Worm (Caenorhabditis elegans) whole organism, L1 larva: ENCODE results near the gene txt-17.
A peak's percentile ranks its signal among the peaks of the same experiment; 100 is the strongest.

Experiments used
- C04F5.9 ChIP-seq: sonication (generic microtip); optimal IDR thresholded peaks from 2 replicates; lab custom pipeline; 2016; ENCODE audit warnings: missing genetic modification characterization, missing compliant biosample characterization
- C16A3.4 ChIP-seq: fragments of 150-350 bp; optimal IDR thresholded peaks from 2 replicates; lab custom pipeline; 2014; ENCODE audit warnings: missing biosample characterization, missing genetic modification characterization
- C34B4.2 ChIP-seq: sonication (generic microtip); optimal IDR thresholded peaks from 2 replicates; lab custom pipeline; 2017; ENCODE audit warnings: mild to moderate bottlenecking, missing genetic modification characterization, missing compliant biosample characterization
- alr-1 ChIP-seq: fragments of 200-800 bp; sonication (Bioruptor generic); optimal IDR thresholded peaks from 2 replicates; lab custom pipeline; 2018; ENCODE audit warnings: borderline replicate concordance, mild to moderate bottlenecking, missing genetic modification characterization, missing compliant biosample characterization
- ama-1 ChIP-seq: fragments of 150-350 bp; optimal IDR thresholded peaks from 2 replicates; lab custom pipeline; 2014
- blmp-1 ChIP-seq: fragments of 150-350 bp; optimal IDR thresholded peaks from 2 replicates; lab custom pipeline; 2014; ENCODE audit warnings: missing biosample characterization, missing genetic modification characterization
- ceh-63 ChIP-seq: fragments of 200-800 bp; sonication (Bioruptor generic); optimal IDR thresholded peaks from 2 replicates; lab custom pipeline; 2018; ENCODE audit warnings: mild to moderate bottlenecking, missing genetic modification characterization, missing compliant biosample characterization
- ceh-88 ChIP-seq: fragments of 200-800 bp; sonication (Bioruptor generic); IDR thresholded peaks from 2 replicates; pipeline ENCODE4 v1.3.6; 2022; ENCODE audit warnings: missing genetic modification characterization, missing compliant biosample characterization
- ceh-90 ChIP-seq: sonication (generic microtip); optimal IDR thresholded peaks from 2 replicates; lab custom pipeline; 2016; ENCODE audit warnings: missing genetic modification characterization, missing compliant biosample characterization
- efl-1 ChIP-seq, 4 experiments: fragments of 150-350 bp; optimal IDR thresholded peaks in 3 of 4; peaks in 1 of 4; 1 replicate in 1 of 4; 2 replicates in 3 of 4; lab custom pipeline; 2014; ENCODE audit warnings: missing biosample characterization in 2 of 4, missing genetic modification characterization in 2 of 4, missing genetic modification reagents in 2 of 4
- fkh-10 ChIP-seq: sonication (generic microtip); optimal IDR thresholded peaks from 2 replicates; lab custom pipeline; 2017; ENCODE audit warnings: missing biosample characterization, missing genetic modification reagents, missing genetic modification characterization
- fkh-4 ChIP-seq: sonication (generic microtip); optimal IDR thresholded peaks from 2 replicates; lab custom pipeline; 2016; ENCODE audit warnings: missing compliant biosample characterization, missing genetic modification characterization, borderline replicate concordance
- fkh-8 ChIP-seq: sonication (generic microtip); optimal IDR thresholded peaks from 2 replicates; lab custom pipeline; 2016; ENCODE audit warnings: mild to moderate bottlenecking, missing genetic modification characterization, missing compliant biosample characterization
- fos-1 ChIP-seq: fragments of 150-350 bp; optimal IDR thresholded peaks from 2 replicates; lab custom pipeline; 2014; ENCODE audit warnings: missing biosample characterization, missing genetic modification characterization
- grh-1 ChIP-seq: fragments of 200-800 bp; sonication (Bioruptor generic); IDR thresholded peaks from 2 replicates; pipeline ENCODE4 v1.3.6; 2022; ENCODE audit warnings: missing genetic modification reagents, missing genetic modification characterization, missing compliant biosample characterization
- hlh-17 ChIP-seq: fragments of 200-800 bp; sonication (Bioruptor generic); optimal IDR thresholded peaks from 2 replicates; lab custom pipeline; 2018; ENCODE audit warnings: missing genetic modification characterization, mild to moderate bottlenecking, missing compliant biosample characterization, moderate library complexity, borderline replicate concordance
- isw-1 ChIP-seq: fragments of 200-800 bp; sonication (Bioruptor generic); IDR thresholded peaks from 2 replicates; pipeline ENCODE4 v1.3.6; 2022; ENCODE audit warnings: missing genetic modification characterization, missing compliant biosample characterization
- lin-13 ChIP-seq: fragments of 150-350 bp; optimal IDR thresholded peaks from 2 replicates; lab custom pipeline; 2014; ENCODE audit warnings: missing biosample characterization, missing genetic modification reagents, missing genetic modification characterization
- lin-14 ChIP-seq: fragments of 200-800 bp; sonication (Bioruptor generic); optimal IDR thresholded peaks from 2 replicates; lab custom pipeline; 2018; ENCODE audit warnings: mild to moderate bottlenecking, missing genetic modification characterization, moderate library complexity, missing compliant biosample characterization
- lin-35 ChIP-seq, 2 experiments: fragments of 150-350 bp; optimal IDR thresholded peaks; 2 replicates each; lab custom pipeline; 2014; ENCODE audit warnings: missing biosample characterization in 2 of 2, missing genetic modification characterization in 2 of 2, missing genetic modification reagents in 2 of 2
- lin-39 ChIP-seq: fragments of 150-350 bp; optimal IDR thresholded peaks from 2 replicates; lab custom pipeline; 2014; ENCODE audit warnings: missing biosample characterization, missing genetic modification reagents, missing genetic modification characterization
- lsy-2 ChIP-seq, 2 experiments: fragments of 150-350 bp; optimal IDR thresholded peaks; 2 replicates each; lab custom pipeline; 2014; ENCODE audit warnings: missing biosample characterization in 2 of 2, missing genetic modification characterization in 2 of 2
- mab-9 ChIP-seq: fragments of 200-800 bp; sonication (Bioruptor generic); IDR thresholded peaks from 2 replicates; pipeline ENCODE4 v1.3.6; 2022; ENCODE audit warnings: missing genetic modification reagents, missing genetic modification characterization, missing compliant biosample characterization
- mdl-1 ChIP-seq, 2 experiments: fragments of 150-350 bp; optimal IDR thresholded peaks; 2 replicates each; lab custom pipeline; 2014 to 2017; ENCODE audit warnings: missing biosample characterization in 2 of 2, missing genetic modification characterization in 2 of 2, inconsistent platforms in 1 of 2
- mef-2 ChIP-seq: fragments of 150-350 bp; optimal IDR thresholded peaks from 2 replicates; lab custom pipeline; 2014; ENCODE audit warnings: missing biosample characterization, missing genetic modification characterization
- mep-1 ChIP-seq: fragments of 150-350 bp; optimal IDR thresholded peaks from 2 replicates; lab custom pipeline; 2014; ENCODE audit warnings: missing biosample characterization, missing genetic modification characterization
- nhr-19 ChIP-seq: fragments of 200-800 bp; sonication (Bioruptor generic); conservative IDR thresholded peaks from 2 replicates; pipeline ENCODE4 v1.3.6; 2022; ENCODE audit warnings: missing genetic modification characterization, missing compliant biosample characterization
- nhr-237 ChIP-seq: fragments of 150-350 bp; optimal IDR thresholded peaks from 2 replicates; lab custom pipeline; 2014; ENCODE audit warnings: missing biosample characterization, missing genetic modification characterization
- nhr-71 ChIP-seq: sonication (generic microtip); optimal IDR thresholded peaks from 2 replicates; lab custom pipeline; 2016; ENCODE audit warnings: mild to moderate bottlenecking, missing genetic modification characterization, moderate library complexity, missing compliant biosample characterization
- nhr-76 ChIP-seq: sonication (generic microtip); optimal IDR thresholded peaks from 2 replicates; lab custom pipeline; 2017; ENCODE audit warnings: missing biosample characterization, missing genetic modification characterization
- nhr-84 ChIP-seq: sonication (generic microtip); optimal IDR thresholded peaks from 2 replicates; lab custom pipeline; 2017; ENCODE audit warnings: missing biosample characterization, missing genetic modification characterization
- nhr-85 ChIP-seq: sonication (generic microtip); peaks from one replicate; lab custom pipeline; 2016; ENCODE audit warnings: missing genetic modification characterization, inconsistent platforms, missing compliant biosample characterization
- nhr-90 ChIP-seq: sonication (generic microtip); optimal IDR thresholded peaks from 2 replicates; lab custom pipeline; 2016; ENCODE audit warnings: mild to moderate bottlenecking, missing genetic modification characterization, missing compliant biosample characterization; ENCODE audit not compliant: poor library complexity
- pag-3 ChIP-seq: sonication (generic microtip); optimal IDR thresholded peaks from 2 replicates; lab custom pipeline; 2017; ENCODE audit warnings: missing genetic modification characterization, mild to moderate bottlenecking, missing compliant biosample characterization, antibody characterized with exemption, borderline replicate concordance; ENCODE audit not compliant: insufficient read depth
- pax-3 ChIP-seq: fragments of 200-800 bp; sonication (Bioruptor generic); optimal IDR thresholded peaks from 2 replicates; lab custom pipeline; 2018; ENCODE audit warnings: mild to moderate bottlenecking, missing genetic modification characterization, moderate library complexity, missing compliant biosample characterization
- pqm-1 ChIP-seq: sonication (generic microtip); optimal IDR thresholded peaks from 3 replicates; lab custom pipeline; 2017; ENCODE audit warnings: missing biosample characterization, missing genetic modification characterization
- skn-1 ChIP-seq: fragments of 150-350 bp; optimal IDR thresholded peaks from 2 replicates; lab custom pipeline; 2014; ENCODE audit warnings: missing biosample characterization, missing genetic modification characterization
- snpc-4 ChIP-seq: fragments of 150-350 bp; optimal IDR thresholded peaks from 2 replicates; lab custom pipeline; 2014; ENCODE audit warnings: missing biosample characterization, missing genetic modification characterization
- sox-4 ChIP-seq: sonication (generic microtip); optimal IDR thresholded peaks from 2 replicates; lab custom pipeline; 2016; ENCODE audit warnings: missing genetic modification characterization, missing compliant biosample characterization
- sptf-1 ChIP-seq: fragments of 150-350 bp; optimal IDR thresholded peaks from 2 replicates; lab custom pipeline; 2014; ENCODE audit warnings: missing biosample characterization, missing genetic modification characterization
- unc-98 ChIP-seq: fragments of 200-800 bp; sonication (Bioruptor generic); IDR thresholded peaks from 2 replicates; pipeline ENCODE4 v1.3.6; 2022; ENCODE audit warnings: missing genetic modification characterization, missing compliant biosample characterization
- xbp-1 ChIP-seq: sonication (generic microtip); optimal IDR thresholded peaks from 2 replicates; lab custom pipeline; 2016; ENCODE audit warnings: missing genetic modification characterization, missing compliant biosample characterization
- zag-1 ChIP-seq: fragments of 150-350 bp; optimal IDR thresholded peaks from 2 replicates; lab custom pipeline; 2014; ENCODE audit warnings: missing biosample characterization, missing genetic modification characterization

Gene txt-17

DNA sequence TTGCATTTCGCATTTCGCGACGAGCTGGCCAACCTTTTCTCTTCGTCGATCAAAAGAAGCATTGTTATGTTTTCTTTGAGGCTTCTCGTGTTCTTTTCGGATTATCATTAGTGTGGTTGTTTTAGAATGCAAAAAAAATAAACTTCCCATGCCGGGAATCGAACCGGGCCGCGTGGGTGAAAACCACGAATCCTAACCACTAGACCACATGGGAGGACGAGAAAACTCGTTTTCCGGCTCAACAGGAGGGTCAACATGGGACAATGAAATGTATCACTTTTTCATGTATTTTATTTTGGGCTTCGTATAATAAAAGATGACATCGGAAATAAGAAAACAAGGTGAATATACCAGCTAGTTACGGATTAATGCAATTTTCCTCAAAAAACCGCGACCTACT lies 16.6 kb upstream of the txt-17 start:
- TF ChIP-seq fkh-4 (tag; lab: Kevin White, UChicago) (no peak), efl-1 (optimal IDR thresholded peaks at IDR 0.05; lab: Kevin White, UChicago) (no peak), efl-1 (GFP tag; optimal IDR thresholded peaks at IDR 0.05 in 1 of 2; lab: Kevin White, UChicago) (peak in 1 of 2 experiments; percentile 85), fkh-8 (tag; lab: Kevin White, UChicago) (no peak)
- TF ChIP-seq, all 84 proteins: peak for 1

DNA sequence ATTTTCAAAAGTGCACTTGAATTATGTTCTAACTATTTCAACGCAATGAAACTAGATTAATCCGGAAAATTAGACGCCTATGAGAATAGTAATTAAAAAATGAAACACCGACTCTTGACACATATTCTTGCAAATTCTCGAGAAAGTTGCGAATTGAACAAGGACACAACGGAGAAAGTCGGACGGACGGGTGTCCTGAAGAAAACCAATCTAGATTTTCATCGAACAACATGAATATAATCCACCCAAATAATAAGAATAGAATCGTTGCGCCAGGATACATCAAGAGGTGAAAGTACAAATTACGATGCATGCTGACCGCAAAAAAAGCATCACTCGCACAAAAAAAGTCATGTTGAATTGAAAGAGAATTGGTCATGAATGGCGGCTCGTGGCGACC lies 15.9 kb upstream of the txt-17 start:
- TF ChIP-seq blmp-1 (tag; lab: Kevin White, UChicago) (peak; percentile 82), ceh-88 (GFP tag; lab: Robert Waterston, UW) (no peak), nhr-90 (no peak), alr-1 (tag; lab: Kevin White, UChicago) (no peak), pqm-1 (no peak), xbp-1 (tag; lab: Kevin White, UChicago) (no peak), mab-9 (GFP tag; lab: Robert Waterston, UW) (no peak)

- TF ChIP-seq mef-2 (tag; lab: Kevin White, UChicago) (no peak), hlh-17 (GFP tag; lab: Kevin White, UChicago) (no peak), C04F5.9 (tag; lab: Kevin White, UChicago) (no peak), lin-14 (no peak), nhr-19 (no peak), pag-3 (tag; lab: Kevin White, UChicago) (no peak), skn-1 (tag; lab: Kevin White, UChicago) (no peak), lin-35 (GFP tag; optimal IDR thresholded peaks at IDR 0.05; lab: Kevin White, UChicago) (no peak), fkh-10 (GFP tag; lab: Kevin White, UChicago) (no peak), blmp-1 (tag; lab: Kevin White, UChicago) (no peak), nhr-90 (no peak), grh-1 (no peak), mdl-1 (tag; optimal IDR thresholded peaks at IDR 0.05; lab: Kevin White, UChicago) (no peak), ceh-63 (GFP tag; lab: Kevin White, UChicago) (no peak), nhr-84 (tag; lab: Kevin White, UChicago) (no peak), sox-4 (tag; lab: Kevin White, UChicago) (no peak), nhr-71 (tag; lab: Kevin White, UChicago) (no peak), ceh-88 (GFP tag; lab: Robert Waterston, UW) (no peak), nhr-237 (tag; lab: Kevin White, UChicago) (no peak), nhr-76 (no peak)
Measured at ce11 chrV:7065226-7065625, 12.2 kb upstream of the txt-17 start, which contains the start of gene Y57E12AR.1. Y57E12AR.1 (minus strand) TSS chrV:7065326.

- TF ChIP-seq snpc-4 (tag; lab: Kevin White, UChicago) = peak; percentile 42
Measured at ce11 chrV:7062790-7063189, 9.8 kb upstream of the txt-17 start, which contains the start of gene tmem-258. tmem-258 (plus strand) TSS chrV:7063174.

ce11 chrV:7060396-7060795 lies 7.4 kb upstream of the txt-17 start, which contains the start of the genes Y57E12AL.6 and Y57E12AL.1:
Y57E12AL.6 (minus strand) TSS chrV:7060470.
Y57E12AL.1 (plus strand) TSS chrV:7060530.
- TF ChIP-seq nhr-84 (tag; lab: Kevin White, UChicago) (no peak), fos-1 (tag; lab: Kevin White, UChicago) (no peak), C34B4.2 (tag; lab: Kevin White, UChicago) (no peak), lin-13 (GFP tag; lab: Kevin White, UChicago) (peak; percentile 75), alr-1 (tag; lab: Kevin White, UChicago) (no peak), skn-1 (tag; lab: Kevin White, UChicago) (peak; percentile 96), lin-14 (peak; percentile 87), unc-98 (no peak), fkh-8 (tag; lab: Kevin White, UChicago) (peak; percentile 75), nhr-71 (tag; lab: Kevin White, UChicago) (peak; percentile 90), sox-4 (tag; lab: Kevin White, UChicago) (peak; percentile 61), blmp-1 (tag; lab: Kevin White, UChicago) (peak; percentile 76), lsy-2 (tag; optimal IDR thresholded peaks at IDR 0.05; lab: Kevin White, UChicago) (peak; percentile 83 to 87), C16A3.4 (tag; lab: Kevin White, UChicago) (peak; percentile 89), lin-39 (peak; percentile 39), xbp-1 (tag; lab: Kevin White, UChicago) (peak; percentile 87), isw-1 (GFP tag; lab: Robert Waterston, UW) (peak; percentile 60), ceh-90 (no peak), mep-1 (peak; percentile 92), sptf-1 (tag; lab: Kevin White, UChicago) (no peak), nhr-19 (peak; percentile 85), nhr-85 (tag; lab: Kevin White, UChicago) (peak; percentile 95), pax-3 (tag; lab: Kevin White, UChicago) (no peak), grh-1 (peak; percentile 84), fkh-4 (tag; lab: Kevin White, UChicago) (peak; percentile 16), ama-1 (lab: Kevin White, UChicago) (peak; percentile 17), fkh-10 (GFP tag; lab: Kevin White, UChicago) (peak; percentile 30), zag-1 (no peak)
